Worm (Caenorhabditis elegans) whole organism, young adult: ENCODE measurements around the gene asp-3.

Experiments used
- F23B12.7 ChIP-seq: sonication (generic microtip); optimal IDR thresholded peaks from 2 replicates; lab custom pipeline; 2017; ENCODE audit warnings: missing genetic modification characterization, mild to moderate bottlenecking, missing compliant biosample characterization, antibody characterized with exemption, moderate library complexity; ENCODE audit not compliant: insufficient read depth
- F39B2.1 ChIP-seq: fragments of 200-800 bp; sonication (Bioruptor generic); IDR thresholded peaks from 2 replicates; pipeline ENCODE4 v1.3.6; 2022; ENCODE audit warnings: missing genetic modification reagents, missing genetic modification characterization, missing compliant biosample characterization
- F52B5.7 ChIP-seq: sonication (generic microtip); optimal IDR thresholded peaks from 2 replicates; lab custom pipeline; 2016; ENCODE audit warnings: mild to moderate bottlenecking, missing genetic modification characterization, missing compliant biosample characterization
- F57C9.4 ChIP-seq: sonication (generic microtip); optimal IDR thresholded peaks from 2 replicates; lab custom pipeline; 2017; ENCODE audit warnings: mild to moderate bottlenecking, missing genetic modification characterization, missing compliant biosample characterization
- K12H6.12 ChIP-seq: fragments of 200-800 bp; sonication (Bioruptor generic); optimal IDR thresholded peaks from 2 replicates; lab custom pipeline; 2018; ENCODE audit warnings: mild to moderate bottlenecking, missing genetic modification characterization, missing compliant biosample characterization
- T07F8.4 ChIP-seq: sonication (generic microtip); optimal IDR thresholded peaks from 2 replicates; lab custom pipeline; 2016; ENCODE audit warnings: mild to moderate bottlenecking, missing genetic modification characterization, moderate library complexity, missing compliant biosample characterization
- Y67H2A.10 ChIP-seq: fragments of 200-800 bp; sonication (Bioruptor generic); conservative IDR thresholded peaks from 2 replicates; pipeline ENCODE4 v1.3.6; 2022; ENCODE audit warnings: missing genetic modification reagents, missing genetic modification characterization, missing compliant biosample characterization
- Y95B8A.8 ChIP-seq: fragments of 200-800 bp; sonication (Bioruptor generic); IDR thresholded peaks from 2 replicates; pipeline ENCODE4 v1.3.6; 2022; ENCODE audit warnings: missing genetic modification reagents, missing genetic modification characterization, missing compliant biosample characterization
- akir-1 ChIP-seq: fragments of 200-800 bp; sonication (Bioruptor generic); optimal IDR thresholded peaks from 2 replicates; lab custom pipeline; 2018; ENCODE audit warnings: mild to moderate bottlenecking, missing genetic modification characterization, moderate library complexity, missing compliant biosample characterization
- athp-1 ChIP-seq: sonication (generic microtip); optimal IDR thresholded peaks from 2 replicates; lab custom pipeline; 2017; ENCODE audit warnings: mild to moderate bottlenecking, missing genetic modification characterization, missing compliant biosample characterization
- attf-5 ChIP-seq: fragments of 200-800 bp; sonication (Bioruptor generic); optimal IDR thresholded peaks from 2 replicates; lab custom pipeline; 2018; ENCODE audit warnings: mild to moderate bottlenecking, missing genetic modification characterization, missing compliant biosample characterization
- cebp-1 ChIP-seq, 2 experiments: fragments of 200-800 bp in 1 of 2; sonication (Bioruptor generic) in 1 of 2; sonication (generic microtip) in 1 of 2; IDR thresholded peaks in 1 of 2; optimal IDR thresholded peaks in 1 of 2; 2 replicates each; pipeline versions ENCODE4 v1.3.6 to Lab custom; 2017 to 2022; ENCODE audit warnings: missing compliant biosample characterization in 2 of 2, missing genetic modification characterization in 2 of 2, mild to moderate bottlenecking in 1 of 2, missing genetic modification reagents in 1 of 2, moderate library complexity in 1 of 2
- chd-7 ChIP-seq: sonication (generic microtip); optimal IDR thresholded peaks from 2 replicates; lab custom pipeline; 2016; ENCODE audit warnings: mild to moderate bottlenecking, missing genetic modification characterization, moderate library complexity, missing compliant biosample characterization
- dox-1 ChIP-seq: fragments of 200-800 bp; sonication (Bioruptor generic); IDR thresholded peaks from 2 replicates; pipeline ENCODE4 v1.3.6; 2022; ENCODE audit warnings: missing genetic modification reagents, missing genetic modification characterization, missing compliant biosample characterization
- egrh-3 ChIP-seq: fragments of 200-800 bp; sonication (Bioruptor generic); IDR thresholded peaks from 2 replicates; pipeline ENCODE4 v1.3.6; 2022; ENCODE audit warnings: missing genetic modification reagents, missing genetic modification characterization, missing compliant biosample characterization
- ets-4 ChIP-seq: fragments of 200-800 bp; sonication (Bioruptor generic); optimal IDR thresholded peaks from 2 replicates; lab custom pipeline; 2018; ENCODE audit warnings: mild to moderate bottlenecking, missing genetic modification characterization, missing compliant biosample characterization
- gei-17 ChIP-seq: fragments of 200-800 bp; sonication (Bioruptor generic); optimal IDR thresholded peaks from 2 replicates; lab custom pipeline; 2018; ENCODE audit warnings: mild to moderate bottlenecking, missing genetic modification characterization, missing compliant biosample characterization
- hlh-12 ChIP-seq: sonication (generic microtip); optimal IDR thresholded peaks from 2 replicates; lab custom pipeline; 2016; ENCODE audit warnings: missing genetic modification characterization, missing compliant biosample characterization
- hmg-1.2 ChIP-seq: fragments of 200-800 bp; sonication (Bioruptor generic); IDR thresholded peaks from 2 replicates; pipeline ENCODE4 v1.3.6; 2022; ENCODE audit warnings: missing genetic modification reagents, missing genetic modification characterization, missing compliant biosample characterization
- hrde-1 ChIP-seq: sonication (generic microtip); optimal IDR thresholded peaks from 2 replicates; lab custom pipeline; 2016; ENCODE audit warnings: missing genetic modification characterization, mild to moderate bottlenecking, missing compliant biosample characterization, moderate library complexity, missing genotype, missing genetic modification reagents, borderline replicate concordance
- hsf-1 ChIP-seq: fragments of 200-800 bp; sonication (Bioruptor generic); IDR thresholded peaks from 2 replicates; pipeline ENCODE4 v1.3.6; 2022; ENCODE audit warnings: missing genetic modification reagents, missing genetic modification characterization, missing compliant biosample characterization
- let-607 ChIP-seq, 2 experiments: fragments of 200-800 bp in 1 of 2; sonication (Bioruptor generic) in 1 of 2; sonication (generic microtip) in 1 of 2; optimal IDR thresholded peaks; 2 replicates each; lab custom pipeline; 2016 to 2018; ENCODE audit warnings: mild to moderate bottlenecking in 2 of 2, missing compliant biosample characterization in 2 of 2, missing genetic modification characterization in 2 of 2, moderate library complexity in 2 of 2, missing genotype in 1 of 2
- lin-54 ChIP-seq: fragments of 200-800 bp; sonication (Bioruptor generic); optimal IDR thresholded peaks from 2 replicates; lab custom pipeline; 2018; ENCODE audit warnings: mild to moderate bottlenecking, missing genetic modification characterization, missing compliant biosample characterization
- lir-1 ChIP-seq: fragments of 200-800 bp; sonication (Bioruptor generic); conservative IDR thresholded peaks from 2 replicates; pipeline ENCODE4 v1.3.6; 2022; ENCODE audit warnings: missing genetic modification reagents, missing genetic modification characterization, missing compliant biosample characterization
- lsy-27 ChIP-seq: sonication (generic microtip); optimal IDR thresholded peaks from 2 replicates; lab custom pipeline; 2017; ENCODE audit warnings: missing genetic modification characterization, mild to moderate bottlenecking, missing compliant biosample characterization, antibody characterized with exemption, missing genotype, borderline replicate concordance; ENCODE audit not compliant: insufficient read depth
- madf-6 ChIP-seq: fragments of 200-800 bp; sonication (Bioruptor generic); IDR thresholded peaks from 2 replicates; pipeline ENCODE4 v1.3.6; 2022; ENCODE audit warnings: missing genetic modification reagents, missing genetic modification characterization, missing compliant biosample characterization
- mcd-1 ChIP-seq: fragments of 200-800 bp; sonication (Bioruptor generic); IDR thresholded peaks from 2 replicates; pipeline ENCODE4 v1.3.6; 2022; ENCODE audit warnings: missing genetic modification reagents, missing genetic modification characterization, missing compliant biosample characterization
- mxl-1 ChIP-seq: sonication (generic microtip); optimal IDR thresholded peaks from 2 replicates; lab custom pipeline; 2016; ENCODE audit warnings: missing genetic modification characterization, missing compliant biosample characterization
- nfya-1 ChIP-seq: sonication (generic microtip); optimal IDR thresholded peaks from 2 replicates; lab custom pipeline; 2017; ENCODE audit warnings: antibody characterized with exemption, missing compliant biosample characterization, missing genetic modification characterization, borderline replicate concordance; ENCODE audit not compliant: insufficient read depth
- pha-4 ChIP-seq: fragments of 150-350 bp; sonication (generic microtip); optimal IDR thresholded peaks from 2 replicates; lab custom pipeline; 2014; ENCODE audit warnings: missing biosample characterization, missing genetic modification reagents, missing genetic modification characterization
- snpc-1.1 ChIP-seq: sonication (generic microtip); optimal IDR thresholded peaks from 2 replicates; lab custom pipeline; 2017; ENCODE audit warnings: missing genetic modification characterization, mild to moderate bottlenecking, missing compliant biosample characterization, antibody characterized with exemption, moderate library complexity, missing genotype, missing genetic modification reagents; ENCODE audit not compliant: insufficient read depth
- snpc-1.3 ChIP-seq: sonication (generic microtip); optimal IDR thresholded peaks from 2 replicates; lab custom pipeline; 2017; ENCODE audit warnings: missing genetic modification characterization, mild to moderate bottlenecking, missing compliant biosample characterization, antibody characterized with exemption, moderate library complexity, missing genotype, missing genetic modification reagents; ENCODE audit not compliant: insufficient read depth
- snpc-4 ChIP-seq, 5 experiments: fragments of 150-350 bp in 1 of 5; sonication (generic microtip) in 4 of 5; optimal IDR thresholded peaks; 2 replicates each; lab custom pipeline; 2014 to 2018; ENCODE audit warnings: missing genetic modification characterization in 5 of 5, missing biosample characterization in 3 of 5, antibody characterized with exemption in 2 of 5, mild to moderate bottlenecking in 2 of 5, missing compliant biosample characterization in 2 of 5, missing genotype in 2 of 5, moderate library complexity in 2 of 5, missing genetic modification reagents in 1 of 5
- tlf-1 ChIP-seq: fragments of 200-800 bp; sonication (Bioruptor generic); optimal IDR thresholded peaks from 2 replicates; lab custom pipeline; 2018; ENCODE audit warnings: mild to moderate bottlenecking, missing genetic modification characterization, missing compliant biosample characterization
- unc-130 ChIP-seq: sonication (generic microtip); optimal IDR thresholded peaks from 2 replicates; lab custom pipeline; 2016; ENCODE audit warnings: missing genetic modification reagents, missing genetic modification characterization, missing compliant biosample characterization
- ztf-22 ChIP-seq: fragments of 200-800 bp; sonication (Bioruptor generic); optimal IDR thresholded peaks from 2 replicates; lab custom pipeline; 2018; ENCODE audit warnings: mild to moderate bottlenecking, missing genetic modification characterization, moderate library complexity, missing compliant biosample characterization
- ztf-26 ChIP-seq: sonication (generic microtip); optimal IDR thresholded peaks from 2 replicates; lab custom pipeline; 2017; ENCODE audit warnings: missing genetic modification characterization, missing compliant biosample characterization
- ztf-28 ChIP-seq: fragments of 200-800 bp; sonication (Bioruptor generic); IDR thresholded peaks from 2 replicates; pipeline ENCODE4 v1.3.6; 2022; ENCODE audit warnings: missing genetic modification reagents, missing genetic modification characterization, missing compliant biosample characterization
- ztf-3 ChIP-seq: fragments of 200-800 bp; sonication (Bioruptor generic); optimal IDR thresholded peaks from 2 replicates; lab custom pipeline; 2018; ENCODE audit warnings: mild to moderate bottlenecking, missing genetic modification characterization, missing compliant biosample characterization

Gene asp-3

ce11 chrX:6825840-6826239 is 35.0 kb downstream of the asp-3 start, which contains the start of gene F41B4.1:
Gene F41B4.1 (minus strand): TSS chrX:6825862.
- no peak for TF ChIP-seq gei-17 (GFP tag; lab: Kevin White, UChicago)
- TF ChIP-seq K12H6.12 (tag; lab: Kevin White, UChicago), result peak; percentile 7

- TF ChIP-seq madf-6 (GFP tag; lab: Robert Waterston, UW), result no peak
- no peak for TF ChIP-seq lsy-27 (tag; lab: Kevin White, UChicago)
- no peak for TF ChIP-seq ztf-28 (GFP tag; lab: Robert Waterston, UW)
- TF ChIP-seq egrh-3 (GFP tag; lab: Robert Waterston, UW), result no peak
- TF ChIP-seq tlf-1 (GFP tag; lab: Kevin White, UChicago), result no peak
- TF ChIP-seq snpc-1.3 (tag; lab: Kevin White, UChicago), result no peak
- no peak for TF ChIP-seq snpc-1.1 (tag; lab: Kevin White, UChicago)
- TF ChIP-seq hmg-1.2 (GFP tag; lab: Robert Waterston, UW), result no peak
Observed at ce11 chrX:6835166-6835565, 44.3 kb downstream of the asp-3 start, which contains the start of gene F41B4.2. Gene F41B4.2 (minus strand): TSS chrX:6835266.

- TF ChIP-seq hmg-1.2 (GFP tag; lab: Robert Waterston, UW), result peak; percentile 72
- no peak for TF ChIP-seq mxl-1 (tag; lab: Kevin White, UChicago)
- no peak for TF ChIP-seq lir-1 (GFP tag; lab: Robert Waterston, UW)
- TF ChIP-seq cebp-1 (GFP tag; IDR thresholded peaks at IDR 0.05; lab: Robert Waterston, UW), result peak; percentile 85
- TF ChIP-seq cebp-1 (tag; optimal IDR thresholded peaks at IDR 0.05; lab: Kevin White, UChicago), result peak; percentile 96
- TF ChIP-seq ztf-22 (GFP tag; lab: Kevin White, UChicago), result no peak
- TF ChIP-seq dox-1 (GFP tag; lab: Robert Waterston, UW), result no peak
- no peak for TF ChIP-seq lin-54
- no peak for TF ChIP-seq F39B2.1 (GFP tag; lab: Robert Waterston, UW)
- no peak for TF ChIP-seq unc-130 (GFP tag; lab: Kevin White, UChicago)
- no peak for TF ChIP-seq hrde-1
- no peak for TF ChIP-seq Y67H2A.10 (GFP tag; lab: Robert Waterston, UW)
- TF ChIP-seq mcd-1 (GFP tag; lab: Robert Waterston, UW), result no peak
- TF ChIP-seq, all 124 proteins: peak for 2
Observed at ce11 chrX:6836065-6836527, 45.2 kb downstream of the asp-3 start, which contains the start of gene F41B4.3. Gene F41B4.3 (minus strand): TSS chrX:6836115.

ce11 chrX:6840670-6841308 is 49.9 kb downstream of the asp-3 start, which contains the start of the genes glr-6 and asg-2:
Gene glr-6 (minus strand): TSS chrX:6840720.
Gene asg-2 (plus strand): TSS chrX:6841258.
- TF ChIP-seq F52B5.7 (no peak), ets-4 (GFP tag; lab: Kevin White, UChicago) (no peak), T07F8.4 (tag; lab: Kevin White, UChicago) (no peak), let-607 (tag; optimal IDR thresholded peaks at IDR 0.05; lab: Kevin White, UChicago) (no peak), athp-1 (tag; lab: Kevin White, UChicago) (no peak), nfya-1 (tag; lab: Kevin White, UChicago) (no peak), hsf-1 (GFP tag; lab: Robert Waterston, UW) (no peak), chd-7 (no peak), F57C9.4 (tag; lab: Kevin White, UChicago) (no peak), ztf-22 (GFP tag; lab: Kevin White, UChicago) (no peak), Y95B8A.8 (GFP tag; lab: Robert Waterston, UW) (no peak), ztf-26 (no peak), ztf-3 (GFP tag; lab: Kevin White, UChicago) (no peak), hlh-12 (tag; lab: Kevin White, UChicago) (no peak), pha-4 (tag; lab: Kevin White, UChicago) (peak; percentile 7), akir-1 (no peak), attf-5 (GFP tag; lab: Kevin White, UChicago) (peak; percentile 75), F23B12.7 (peak; percentile 50), snpc-4 (GFP tag; optimal IDR thresholded peaks at IDR 0.05; lab: Kevin White, UChicago) (no peak), snpc-4 (tag; optimal IDR thresholded peaks at IDR 0.05; lab: Kevin White, UChicago) (peak in 1 of 4 experiments; percentile 8), hrde-1 (no peak)
